Worm (Caenorhabditis elegans) whole organism, L1 larva: Measurements from ENCODE around the gene npr-29.
A peak's percentile ranks its signal among the peaks of the same experiment; 100 is the strongest.

Experiments used
- C04F5.9 ChIP-seq: sonication (generic microtip); optimal IDR thresholded peaks from 2 replicates; lab custom pipeline; 2016; ENCODE audit warnings: missing genetic modification characterization, missing compliant biosample characterization
- C16A3.4 ChIP-seq: fragments of 150-350 bp; optimal IDR thresholded peaks from 2 replicates; lab custom pipeline; 2014; ENCODE audit warnings: missing biosample characterization, missing genetic modification characterization
- Y116A8C.19 ChIP-seq: sonication (generic microtip); optimal IDR thresholded peaks from 2 replicates; lab custom pipeline; 2016; ENCODE audit warnings: missing compliant biosample characterization, missing genetic modification characterization, borderline replicate concordance
- aly-2 ChIP-seq: fragments of 150-350 bp; optimal IDR thresholded peaks from 2 replicates; lab custom pipeline; 2014; ENCODE audit warnings: missing biosample characterization, missing genetic modification characterization
- blmp-1 ChIP-seq: fragments of 150-350 bp; optimal IDR thresholded peaks from 2 replicates; lab custom pipeline; 2014; ENCODE audit warnings: missing biosample characterization, missing genetic modification characterization
- ceh-63 ChIP-seq: fragments of 200-800 bp; sonication (Bioruptor generic); optimal IDR thresholded peaks from 2 replicates; lab custom pipeline; 2018; ENCODE audit warnings: mild to moderate bottlenecking, missing genetic modification characterization, missing compliant biosample characterization
- ceh-82 ChIP-seq, 3 experiments: fragments of 150-350 bp in 1 of 3; sonication (generic microtip) in 2 of 3; optimal IDR thresholded peaks; 2 replicates each; lab custom pipeline; 2014 to 2017; ENCODE audit warnings: missing biosample characterization in 3 of 3, missing genetic modification characterization in 3 of 3
- ces-1 ChIP-seq: fragments of 150-350 bp; optimal IDR thresholded peaks from 2 replicates; lab custom pipeline; 2014; ENCODE audit warnings: missing biosample characterization, missing genetic modification reagents, missing genetic modification characterization
- dpl-1 ChIP-seq, 3 experiments: fragments of 150-350 bp in 2 of 3; sonication (generic microtip) in 1 of 3; optimal IDR thresholded peaks; 2 replicates each; lab custom pipeline; 2014 to 2017; ENCODE audit warnings: missing biosample characterization in 3 of 3, missing genetic modification characterization in 3 of 3, missing genetic modification reagents in 3 of 3
- dsc-1 ChIP-seq: sonication (generic microtip); optimal IDR thresholded peaks from 2 replicates; lab custom pipeline; 2016; ENCODE audit warnings: mild to moderate bottlenecking, missing genetic modification characterization, missing compliant biosample characterization
- efl-1 ChIP-seq, 4 experiments: fragments of 150-350 bp; optimal IDR thresholded peaks in 3 of 4; peaks in 1 of 4; 1 replicate in 1 of 4; 2 replicates in 3 of 4; lab custom pipeline; 2014; ENCODE audit warnings: missing biosample characterization in 2 of 4, missing genetic modification characterization in 2 of 4, missing genetic modification reagents in 2 of 4
- egl-27 ChIP-seq, 2 experiments: fragments of 150-350 bp in 1 of 2; sonication (generic microtip); optimal IDR thresholded peaks; 3 replicates each; lab custom pipeline; 2017 to 2018; ENCODE audit warnings: missing biosample characterization in 2 of 2, missing genetic modification characterization in 2 of 2, missing genetic modification reagents in 2 of 2
- elt-3 ChIP-seq, 6 experiments: fragments of 150-350 bp in 1 of 6; sonication (generic microtip); optimal IDR thresholded peaks; 2 replicates each; lab custom pipeline; 2017 to 2018; ENCODE audit warnings: missing biosample characterization in 6 of 6, missing genetic modification characterization in 6 of 6, inconsistent platforms in 1 of 6
- ets-5 ChIP-seq: fragments of 200-800 bp; sonication (Bioruptor generic); IDR thresholded peaks from 2 replicates; pipeline ENCODE4 v1.3.6; 2022; ENCODE audit warnings: missing genetic modification characterization, missing compliant biosample characterization
- fkh-10 ChIP-seq: sonication (generic microtip); optimal IDR thresholded peaks from 2 replicates; lab custom pipeline; 2017; ENCODE audit warnings: missing biosample characterization, missing genetic modification reagents, missing genetic modification characterization
- fkh-8 ChIP-seq: sonication (generic microtip); optimal IDR thresholded peaks from 2 replicates; lab custom pipeline; 2016; ENCODE audit warnings: mild to moderate bottlenecking, missing genetic modification characterization, missing compliant biosample characterization
- grh-1 ChIP-seq: fragments of 200-800 bp; sonication (Bioruptor generic); IDR thresholded peaks from 2 replicates; pipeline ENCODE4 v1.3.6; 2022; ENCODE audit warnings: missing genetic modification reagents, missing genetic modification characterization, missing compliant biosample characterization
- hlh-17 ChIP-seq: fragments of 200-800 bp; sonication (Bioruptor generic); optimal IDR thresholded peaks from 2 replicates; lab custom pipeline; 2018; ENCODE audit warnings: missing genetic modification characterization, mild to moderate bottlenecking, missing compliant biosample characterization, moderate library complexity, borderline replicate concordance
- hpl-2 ChIP-seq: fragments of 150-350 bp; optimal IDR thresholded peaks from 2 replicates; lab custom pipeline; 2014; ENCODE audit warnings: missing biosample characterization, missing genetic modification reagents, missing genetic modification characterization
- irx-1 ChIP-seq: sonication (generic microtip); optimal IDR thresholded peaks from 2 replicates; lab custom pipeline; 2016; ENCODE audit warnings: missing genetic modification characterization, missing compliant biosample characterization
- jun-1 ChIP-seq: fragments of 150-350 bp; optimal IDR thresholded peaks from 2 replicates; lab custom pipeline; 2014; ENCODE audit warnings: missing biosample characterization, missing genetic modification reagents, missing genetic modification characterization
- lin-13 ChIP-seq: fragments of 150-350 bp; optimal IDR thresholded peaks from 2 replicates; lab custom pipeline; 2014; ENCODE audit warnings: missing biosample characterization, missing genetic modification reagents, missing genetic modification characterization
- lin-14 ChIP-seq: fragments of 200-800 bp; sonication (Bioruptor generic); optimal IDR thresholded peaks from 2 replicates; lab custom pipeline; 2018; ENCODE audit warnings: mild to moderate bottlenecking, missing genetic modification characterization, moderate library complexity, missing compliant biosample characterization
- lin-35 ChIP-seq, 2 experiments: fragments of 150-350 bp; optimal IDR thresholded peaks; 2 replicates each; lab custom pipeline; 2014; ENCODE audit warnings: missing biosample characterization in 2 of 2, missing genetic modification characterization in 2 of 2, missing genetic modification reagents in 2 of 2
- lir-3 ChIP-seq: sonication (generic microtip); optimal IDR thresholded peaks from 2 replicates; lab custom pipeline; 2016; ENCODE audit warnings: mild to moderate bottlenecking, missing genetic modification characterization, moderate library complexity, missing compliant biosample characterization; ENCODE audit not compliant: poor library complexity
- mdl-1 ChIP-seq, 2 experiments: fragments of 150-350 bp; optimal IDR thresholded peaks; 2 replicates each; lab custom pipeline; 2014 to 2017; ENCODE audit warnings: missing biosample characterization in 2 of 2, missing genetic modification characterization in 2 of 2, inconsistent platforms in 1 of 2
- mef-2 ChIP-seq: fragments of 150-350 bp; optimal IDR thresholded peaks from 2 replicates; lab custom pipeline; 2014; ENCODE audit warnings: missing biosample characterization, missing genetic modification characterization
- mep-1 ChIP-seq: fragments of 150-350 bp; optimal IDR thresholded peaks from 2 replicates; lab custom pipeline; 2014; ENCODE audit warnings: missing biosample characterization, missing genetic modification characterization
- nhr-12 ChIP-seq: sonication (generic microtip); optimal IDR thresholded peaks from 2 replicates; lab custom pipeline; 2017; ENCODE audit warnings: missing biosample characterization, missing genetic modification characterization
- nhr-20 ChIP-seq: sonication (generic microtip); optimal IDR thresholded peaks from 2 replicates; lab custom pipeline; 2016; ENCODE audit warnings: mild to moderate bottlenecking, missing genetic modification characterization, missing compliant biosample characterization
- nhr-237 ChIP-seq: fragments of 150-350 bp; optimal IDR thresholded peaks from 2 replicates; lab custom pipeline; 2014; ENCODE audit warnings: missing biosample characterization, missing genetic modification characterization
- nhr-28 ChIP-seq: fragments of 150-350 bp; optimal IDR thresholded peaks from 2 replicates; lab custom pipeline; 2014; ENCODE audit warnings: missing biosample characterization, missing genetic modification characterization
- nhr-76 ChIP-seq: sonication (generic microtip); optimal IDR thresholded peaks from 2 replicates; lab custom pipeline; 2017; ENCODE audit warnings: missing biosample characterization, missing genetic modification characterization
- nhr-85 ChIP-seq: sonication (generic microtip); peaks from one replicate; lab custom pipeline; 2016; ENCODE audit warnings: missing genetic modification characterization, inconsistent platforms, missing compliant biosample characterization
- nhr-90 ChIP-seq: sonication (generic microtip); optimal IDR thresholded peaks from 2 replicates; lab custom pipeline; 2016; ENCODE audit warnings: mild to moderate bottlenecking, missing genetic modification characterization, missing compliant biosample characterization; ENCODE audit not compliant: poor library complexity
- pag-3 ChIP-seq: sonication (generic microtip); optimal IDR thresholded peaks from 2 replicates; lab custom pipeline; 2017; ENCODE audit warnings: missing genetic modification characterization, mild to moderate bottlenecking, missing compliant biosample characterization, antibody characterized with exemption, borderline replicate concordance; ENCODE audit not compliant: insufficient read depth
- pqm-1 ChIP-seq: sonication (generic microtip); optimal IDR thresholded peaks from 3 replicates; lab custom pipeline; 2017; ENCODE audit warnings: missing biosample characterization, missing genetic modification characterization
- sptf-1 ChIP-seq: fragments of 150-350 bp; optimal IDR thresholded peaks from 2 replicates; lab custom pipeline; 2014; ENCODE audit warnings: missing biosample characterization, missing genetic modification characterization
- swsn-7 ChIP-seq: sonication (generic microtip); optimal IDR thresholded peaks from 2 replicates; lab custom pipeline; 2016; ENCODE audit warnings: missing genetic modification characterization, missing compliant biosample characterization
- tbx-2 ChIP-seq: sonication (generic microtip); optimal IDR thresholded peaks from 2 replicates; lab custom pipeline; 2016; ENCODE audit warnings: missing genetic modification characterization, missing compliant biosample characterization
- unc-30 ChIP-seq: sonication (generic microtip); optimal IDR thresholded peaks from 2 replicates; lab custom pipeline; 2017; ENCODE audit warnings: missing biosample characterization, missing genetic modification characterization
- unc-98 ChIP-seq: fragments of 200-800 bp; sonication (Bioruptor generic); IDR thresholded peaks from 2 replicates; pipeline ENCODE4 v1.3.6; 2022; ENCODE audit warnings: missing genetic modification characterization, missing compliant biosample characterization
- vab-15 ChIP-seq: sonication (generic microtip); optimal IDR thresholded peaks from 2 replicates; lab custom pipeline; 2017; ENCODE audit warnings: missing genotype, mild to moderate bottlenecking, missing genetic modification characterization, missing compliant biosample characterization
- xbp-1 ChIP-seq: sonication (generic microtip); optimal IDR thresholded peaks from 2 replicates; lab custom pipeline; 2016; ENCODE audit warnings: missing genetic modification characterization, missing compliant biosample characterization
- zag-1 ChIP-seq: fragments of 150-350 bp; optimal IDR thresholded peaks from 2 replicates; lab custom pipeline; 2014; ENCODE audit warnings: missing biosample characterization, missing genetic modification characterization

npr-29 gene

ce11 chrIII:9250729-9251128 lies 35.5 kb upstream of the npr-29 start, which contains the start of gene T02C1.2:
T02C1.2 (plus strand) TSS chrIII:9251029.
- peak; percentile 20 for TF ChIP-seq blmp-1
- TF ChIP-seq unc-98 (GFP tag; lab: Robert Waterston, UW), result no peak

ce11 chrIII:9247221-9247620 lies 32.0 kb upstream of the npr-29 start, which contains the start of gene T02C1.1:
T02C1.1 (plus strand) TSS chrIII:9247525.
- TF ChIP-seq C16A3.4, result no peak
- no peak for TF ChIP-seq efl-1 (optimal IDR thresholded peaks at IDR 0.05; lab: Kevin White, UChicago)
- peak in 1 of 2 experiments; percentile 51 for TF ChIP-seq efl-1 (GFP tag; optimal IDR thresholded peaks at IDR 0.05 in 1 of 2; lab: Kevin White, UChicago)

ce11 chrIII:9242675-9243074 lies 27.4 kb upstream of the npr-29 start, which contains the start of gene dat-1:
dat-1 (plus strand) TSS chrIII:9242975.
- TF ChIP-seq ceh-63 (GFP tag; lab: Kevin White, UChicago) (no peak), fkh-10 (GFP tag; lab: Kevin White, UChicago) (no peak), nhr-12 (tag; lab: Kevin White, UChicago) (no peak), xbp-1 (tag; lab: Kevin White, UChicago) (no peak), nhr-28 (tag; lab: Kevin White, UChicago) (no peak), egl-27 (tag; optimal IDR thresholded peaks at IDR 0.05; lab: Kevin White, UChicago) (no peak), vab-15 (tag; lab: Kevin White, UChicago) (no peak), nhr-20 (tag; lab: Kevin White, UChicago) (no peak), ceh-82 (tag; optimal IDR thresholded peaks at IDR 0.05; lab: Kevin White, UChicago) (no peak), lin-14 (GFP tag; lab: Kevin White, UChicago) (no peak), tbx-2 (no peak), Y116A8C.19 (tag; lab: Kevin White, UChicago) (no peak), mep-1 (tag; lab: Kevin White, UChicago) (no peak), sptf-1 (tag; lab: Kevin White, UChicago) (no peak), mdl-1 (tag; optimal IDR thresholded peaks at IDR 0.05; lab: Kevin White, UChicago) (no peak), jun-1 (tag; lab: Kevin White, UChicago) (no peak), zag-1 (tag; lab: Kevin White, UChicago) (no peak), dpl-1 (GFP tag; optimal IDR thresholded peaks at IDR 0.05; lab: Kevin White, UChicago) (no peak), swsn-7 (tag; lab: Kevin White, UChicago) (no peak), unc-30 (no peak)

ce11 chrIII:9239983-9240382 lies 24.7 kb upstream of the npr-29 start, which contains the start of gene saeg-2:
saeg-2 (plus strand) TSS chrIII:9240363.
- TF ChIP-seq lin-14 (GFP tag; lab: Kevin White, UChicago) (peak; percentile 76), C16A3.4 (peak; percentile 31), fkh-8 (tag; lab: Kevin White, UChicago) (peak; percentile 35), nhr-90 (tag; lab: Kevin White, UChicago) (no peak), sptf-1 (tag; lab: Kevin White, UChicago) (no peak), xbp-1 (tag; lab: Kevin White, UChicago) (peak; percentile 3), lin-35 (GFP tag; optimal IDR thresholded peaks at IDR 0.05; lab: Kevin White, UChicago) (peak; percentile 44 to 57), swsn-7 (tag; lab: Kevin White, UChicago) (peak; percentile 38), lin-13 (GFP tag; lab: Kevin White, UChicago) (no peak), dpl-1 (GFP tag; optimal IDR thresholded peaks at IDR 0.05; lab: Kevin White, UChicago) (peak in 1 of 3 experiments; percentile 26), hpl-2 (GFP tag; lab: Kevin White, UChicago) (no peak), nhr-76 (tag; lab: Kevin White, UChicago) (no peak), hlh-17 (GFP tag; lab: Kevin White, UChicago) (no peak), nhr-85 (tag; lab: Kevin White, UChicago) (peak; percentile 39), ces-1 (GFP tag; lab: Kevin White, UChicago) (no peak), elt-3 (tag; optimal IDR thresholded peaks at IDR 0.05; lab: Kevin White, UChicago) (no peak), dsc-1 (tag; lab: Kevin White, UChicago) (no peak), unc-98 (GFP tag; lab: Robert Waterston, UW) (no peak), C04F5.9 (no peak), pag-3 (tag; lab: Kevin White, UChicago) (no peak), fkh-10 (GFP tag; lab: Kevin White, UChicago) (no peak), nhr-237 (tag; lab: Kevin White, UChicago) (no peak), irx-1 (tag; lab: Kevin White, UChicago) (no peak), grh-1 (GFP tag; lab: Robert Waterston, UW) (no peak), pqm-1 (no peak), ets-5 (GFP tag; lab: Robert Waterston, UW) (no peak), aly-2 (tag; lab: Kevin White, UChicago) (no peak), mef-2 (tag; lab: Kevin White, UChicago) (no peak), lir-3 (tag; lab: Kevin White, UChicago) (no peak), ceh-82 (tag; optimal IDR thresholded peaks at IDR 0.05; lab: Kevin White, UChicago) (peak in 1 of 3 experiments; percentile 27), zag-1 (tag; lab: Kevin White, UChicago) (no peak)
